Worm (Caenorhabditis elegans) whole organism, L4 larva: ENCODE results near the gene C50B6.7.

ENCODE experiments used
- lsy-2 ChIP-seq, 2 experiments: fragments of 150-350 bp in 1 of 2; sonication (generic microtip) in 1 of 2; optimal IDR thresholded peaks; 2 replicates each; lab custom pipeline; 2014 to 2017; ENCODE audit warnings: missing biosample characterization in 2 of 2, missing genetic modification characterization in 2 of 2
- mep-1 ChIP-seq: fragments of 150-350 bp; sonication (generic microtip); optimal IDR thresholded peaks from 3 replicates; lab custom pipeline; 2014; ENCODE audit warnings: missing biosample characterization, missing genetic modification characterization

DNA sequence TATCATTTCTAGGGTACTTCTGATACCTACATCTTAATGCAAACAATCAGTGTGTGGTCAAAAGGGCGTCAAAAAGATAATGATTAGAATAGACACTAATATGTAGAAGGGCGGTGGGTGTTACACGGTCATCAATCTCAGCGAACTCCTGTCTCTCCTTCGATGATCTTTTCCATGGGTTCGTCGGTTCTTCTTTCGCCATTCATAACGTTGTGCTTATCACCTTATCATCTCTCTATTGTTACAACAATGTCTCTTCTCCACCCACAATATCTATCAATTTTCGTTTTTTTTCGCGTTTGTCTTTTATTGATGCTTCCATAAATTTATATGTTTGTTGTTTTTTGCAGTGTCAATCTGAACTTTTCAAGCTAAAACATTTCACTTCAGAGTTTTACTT is 23.3 kb downstream of the C50B6.7 start, which contains the start of gene ceh-79:
- TF ChIP-seq mep-1 (tag; lab: Kevin White, UChicago) (no peak), lsy-2 (tag; optimal IDR thresholded peaks at IDR 0.05; lab: Kevin White, UChicago) (no peak)
